Worm (Caenorhabditis elegans) whole organism, mixed stage, embryonic: ENCODE measurements around the gene F26F2.8.

Source experiments
- bed-3 ChIP-seq: fragments of 200-800 bp; sonication (Bioruptor generic); optimal IDR thresholded peaks from 3 replicates; lab custom pipeline; 2018; ENCODE audit warnings: mild to moderate bottlenecking, missing genetic modification characterization, moderate library complexity, missing compliant biosample characterization
- ceh-43 ChIP-seq: fragments of 200-800 bp; sonication (Bioruptor generic); optimal IDR thresholded peaks from 2 replicates; lab custom pipeline; 2018; ENCODE audit warnings: mild to moderate bottlenecking, missing genetic modification characterization, moderate library complexity, missing compliant biosample characterization
- mep-1 ChIP-seq: fragments of 150-350 bp; optimal IDR thresholded peaks from 2 replicates; lab custom pipeline; 2017; ENCODE audit warnings: missing biosample characterization, missing genetic modification reagents, missing genetic modification characterization, inconsistent platforms
- mls-2 ChIP-seq: sonication (generic microtip); optimal IDR thresholded peaks from 2 replicates; lab custom pipeline; 2016; ENCODE audit warnings: mild to moderate bottlenecking, missing genetic modification characterization, moderate library complexity, missing compliant biosample characterization
- nhr-237 ChIP-seq: fragments of 150-350 bp; optimal IDR thresholded peaks from 2 replicates; lab custom pipeline; 2014; ENCODE audit warnings: missing biosample characterization, missing genetic modification characterization
- pha-4 ChIP-seq: fragments of 150-350 bp; optimal IDR thresholded peaks from 2 replicates; lab custom pipeline; 2018; ENCODE audit warnings: missing biosample characterization, missing genetic modification reagents, missing genetic modification characterization
- snpc-4 ChIP-seq: fragments of 150-350 bp; optimal IDR thresholded peaks from 2 replicates; lab custom pipeline; 2014; ENCODE audit warnings: missing biosample characterization, missing genetic modification characterization
- tbx-8 ChIP-seq: fragments of 200-800 bp; sonication (Bioruptor generic); optimal IDR thresholded peaks from 2 replicates; lab custom pipeline; 2018; ENCODE audit warnings: mild to moderate bottlenecking, missing genetic modification characterization, moderate library complexity, missing compliant biosample characterization
- ztf-11 ChIP-seq: fragments of 150-350 bp; optimal IDR thresholded peaks from 2 replicates; lab custom pipeline; 2014; ENCODE audit warnings: missing biosample characterization, missing genetic modification characterization

DNA sequence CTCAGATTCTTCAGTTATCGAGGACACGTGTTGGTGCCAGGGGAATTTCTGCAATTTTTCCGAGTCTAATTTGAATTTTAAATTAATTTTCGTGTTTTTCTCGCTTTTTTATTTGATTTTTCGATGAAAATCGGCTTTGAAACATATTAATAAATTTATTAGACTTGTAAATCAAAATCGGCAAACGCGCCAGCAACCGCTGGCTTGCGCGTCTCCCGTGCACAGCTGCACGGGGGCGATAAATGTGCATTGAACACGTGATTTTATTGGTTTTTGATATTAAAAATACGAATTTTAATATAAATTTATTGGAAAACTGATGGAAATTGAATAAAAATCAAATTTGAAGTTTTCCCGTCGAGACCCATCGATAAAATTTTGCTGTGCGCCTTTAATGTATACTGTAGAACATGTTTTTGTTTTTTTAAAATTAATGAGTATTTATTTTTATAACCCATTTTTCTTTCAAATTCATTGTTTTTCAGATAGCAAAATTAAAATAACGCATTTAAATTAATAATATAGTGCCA lies 1.2 kb downstream of the F26F2.8 start, which contains the start of gene F26F2.7:
- TF ChIP-seq ztf-11 (tag; lab: Kevin White, UChicago) (no peak), pha-4 (tag; lab: Kevin White, UChicago) (peak; percentile 23), ceh-43 (peak; percentile 34), mls-2 (tag; lab: Kevin White, UChicago) (peak; percentile 67), mep-1 (tag; lab: Kevin White, UChicago) (peak; percentile 74), nhr-237 (tag; lab: Kevin White, UChicago) (no peak), snpc-4 (tag; lab: Kevin White, UChicago) (no peak), bed-3 (GFP tag; lab: Kevin White, UChicago) (no peak), tbx-8 (GFP tag; lab: Kevin White, UChicago) (no peak)
